Worm (Caenorhabditis elegans): Measurements from ENCODE around the gene C27D8.3.

The C27D8.3 gene

ce11 chrIV:12717531-12717930, 6.0 kb upstream of the C27D8.3 start, which contains the start of gene C27D8.1:
Gene C27D8.1 (plus strand): TSS chrIV:12717831.
- TF ChIP-seq aha-1 (tag) (peak; percentile 16), daf-16 (GFP tag; optimal IDR thresholded peaks at IDR 0.05) (no peak), daf-16 (tag; optimal IDR thresholded peaks at IDR 0.05) (peak; percentile 9), ztf-7 (tag; optimal IDR thresholded peaks at IDR 0.05) (no peak), php-3 (GFP tag; IDR thresholded peaks at IDR 0.05) (no peak), Y75B8A.6 (GFP tag; IDR thresholded peaks at IDR 0.05) (no peak), nhr-10 (tag; optimal IDR thresholded peaks at IDR 0.05) (no peak), lsy-2 (tag; optimal IDR thresholded peaks at IDR 0.05) (no peak)

- no peak for TF ChIP-seq lin-1 (GFP tag; IDR thresholded peaks at IDR 0.05)
- TF ChIP-seq F26F4.8 (GFP tag; conservative IDR thresholded peaks at IDR 0.05): no peak
- peak; percentile 48 for TF ChIP-seq nhr-25 (tag; optimal IDR thresholded peaks at IDR 0.05; ENCODE audit: borderline replicate concordance, insufficient read depth)
- TF ChIP-seq ceh-20 (GFP tag; IDR thresholded peaks at IDR 0.05): 0 out of 2 replicates have a peak, but pooled peaks have one; percentile 36
- TF ChIP-seq nhr-10 (tag; optimal IDR thresholded peaks at IDR 0.05): peak; percentile 66
- no peak for TF ChIP-seq ZK546.5 (tag; optimal IDR thresholded peaks at IDR 0.05)
- 0 out of 2 replicates have a peak, but pooled peaks have one; percentile 23 for TF ChIP-seq nhr-42 (GFP tag; IDR thresholded peaks at IDR 0.05)
- TF ChIP-seq ceh-28 (tag; optimal IDR thresholded peaks at IDR 0.05): no peak
- peak; percentile 40 for TF ChIP-seq nhr-77 (tag; optimal IDR thresholded peaks at IDR 0.05)
- TF ChIP-seq mep-1 (tag; optimal IDR thresholded peaks at IDR 0.05): peak; percentile 64
- TF ChIP-seq nhr-41 (GFP tag; IDR thresholded peaks at IDR 0.05): 0 out of 2 replicates have a peak, but pooled peaks have one; percentile 29
- no peak for TF ChIP-seq fkh-10 (GFP tag; optimal IDR thresholded peaks at IDR 0.05)
- TF ChIP-seq cey-2 (tag; optimal IDR thresholded peaks at IDR 0.05; ENCODE audit: borderline replicate concordance, insufficient read depth): peak; percentile 69
- no peak for TF ChIP-seq unc-130 (GFP tag; optimal IDR thresholded peaks at IDR 0.05)
- TF ChIP-seq F44E2.7 (GFP tag; IDR thresholded peaks at IDR 0.05): no peak
- peak; percentile 87 for TF ChIP-seq hlh-11 (tag; optimal IDR thresholded peaks at IDR 0.05)
- TF ChIP-seq tra-1 (GFP tag; IDR thresholded peaks at IDR 0.05): peak; percentile 84
- TF ChIP-seq T20F7.1 (GFP tag; optimal IDR thresholded peaks at IDR 0.05): peak; percentile 56
- TF ChIP-seq dmd-8 (GFP tag; IDR thresholded peaks at IDR 0.05): no peak
- peak; percentile 19 for TF ChIP-seq nhr-102 (tag; optimal IDR thresholded peaks at IDR 0.05)
- TF ChIP-seq duxl-1 (tag; optimal IDR thresholded peaks at IDR 0.05; ENCODE audit: poor library complexity): no peak
- TF ChIP-seq Y75B8A.6 (GFP tag; IDR thresholded peaks at IDR 0.05): no peak
- peak; percentile 71 for TF ChIP-seq dve-1 (tag; optimal IDR thresholded peaks at IDR 0.05; ENCODE audit: insufficient read depth)
- peak; percentile 15 to 86 for TF ChIP-seq mdl-1 (tag; optimal IDR thresholded peaks at IDR 0.05)
- TF ChIP-seq ceh-44 (GFP tag; IDR thresholded peaks at IDR 0.05): no peak
- peak; percentile 47; the same call in 1 of the 2 replicates for TF ChIP-seq mdt-29 (GFP tag; IDR thresholded peaks at IDR 0.05)
- TF ChIP-seq dmd-6 (GFP tag; IDR thresholded peaks at IDR 0.05): peak; percentile 67
- TF ChIP-seq nhr-11 (tag; optimal IDR thresholded peaks at IDR 0.05): no peak
- peak; percentile 88 for TF ChIP-seq hlh-30 (tag; optimal IDR thresholded peaks at IDR 0.05; ENCODE audit: insufficient read depth)
- peak in 1 of 2 experiments; percentile 65 for TF ChIP-seq lsy-2 (tag; optimal IDR thresholded peaks at IDR 0.05)
- peak; percentile 45 for TF ChIP-seq nhr-48 (tag; optimal IDR thresholded peaks at IDR 0.05)
- TF ChIP-seq pqm-1 (tag; optimal IDR thresholded peaks at IDR 0.05): peak; percentile 44
- no peak for TF ChIP-seq dpl-1 (GFP tag; optimal IDR thresholded peaks at IDR 0.05)
- TF ChIP-seq nhr-111 (GFP tag; optimal IDR thresholded peaks at IDR 0.05): no peak
- TF ChIP-seq ceh-62 (tag; optimal IDR thresholded peaks at IDR 0.05): no peak
- TF ChIP-seq mxl-3 (GFP tag; optimal IDR thresholded peaks at IDR 0.05): peak; percentile 78
- no peak for TF ChIP-seq snpc-4 (tag; optimal IDR thresholded peaks at IDR 0.05)
- TF ChIP-seq nhr-28 (tag; optimal IDR thresholded peaks at IDR 0.05): peak; percentile 93
- TF ChIP-seq daf-16 (GFP tag; optimal IDR thresholded peaks at IDR 0.05): no peak
- TF ChIP-seq daf-16 (tag; optimal IDR thresholded peaks at IDR 0.05): peak; percentile 76
- no peak for TF ChIP-seq zfp-2 (tag; optimal IDR thresholded peaks at IDR 0.05)
- no peak for TF ChIP-seq daf-8 (GFP tag; IDR thresholded peaks at IDR 0.05)
These were observed 4.4 kb upstream of the C27D8.3 start for ce11 chrIV:12715947-12716382.

All from whole organism, L4 larva.